Fruit fly (Drosophila melanogaster): Measurements from ENCODE around the gene Pomp.

dm6 chr2L:20826226-20826625 is 38.8 kb downstream of the Pomp start:
- TF ChIP-seq dmrt93B (GFP tag; optimal IDR thresholded peaks at IDR 0.05) (no peak), ey (GFP tag; optimal IDR thresholded peaks at IDR 0.05) (no peak), Myc (optimal IDR thresholded peaks at IDR 0.05) (no peak), psq (GFP tag; optimal IDR thresholded peaks at IDR 0.05) (no peak), rgr (GFP tag; optimal IDR thresholded peaks at IDR 0.05) (no peak), Vsx2 (GFP tag; optimal IDR thresholded peaks at IDR 0.05; ENCODE audit: partially characterized antibody) (no peak), dsf (GFP tag; optimal IDR thresholded peaks at IDR 0.05; ENCODE audit: borderline replicate concordance) (no peak), Mio (GFP tag; optimal IDR thresholded peaks at IDR 0.05) (no peak), OdsH (GFP tag; optimal IDR thresholded peaks at IDR 0.05) (no peak), usp (GFP tag; optimal IDR thresholded peaks at IDR 0.05) (no peak), jim (GFP tag; optimal IDR thresholded peaks at IDR 0.05) (no peak)
